Worm (Caenorhabditis elegans) whole organism, L2 larva: ENCODE results near the gene ssp-36.
"Not testable (repeated sequence)": the region's sequence is repeated elsewhere in the genome, so short reads cannot be mapped to it uniquely, and the experiment has no call there.

Source experiments
- R02D3.7 ChIP-seq: fragments of 150-350 bp; optimal IDR thresholded peaks from 2 replicates; lab custom pipeline; 2014; ENCODE audit warnings: missing biosample characterization, missing genetic modification characterization
- ceh-82 ChIP-seq: fragments of 150-350 bp; optimal IDR thresholded peaks from 2 replicates; lab custom pipeline; 2014; ENCODE audit warnings: missing biosample characterization, missing genetic modification characterization
- egl-27 ChIP-seq: sonication (generic microtip); optimal IDR thresholded peaks from 3 replicates; lab custom pipeline; 2017; ENCODE audit warnings: missing biosample characterization, missing genetic modification reagents, missing genetic modification characterization
- elt-1 ChIP-seq: fragments of 150-350 bp; optimal IDR thresholded peaks from 2 replicates; lab custom pipeline; 2014; ENCODE audit warnings: missing biosample characterization, missing genetic modification characterization
- elt-3 ChIP-seq: sonication (generic microtip); optimal IDR thresholded peaks from 2 replicates; lab custom pipeline; 2017; ENCODE audit warnings: missing biosample characterization, missing genetic modification characterization
- nhr-10 ChIP-seq: sonication (generic microtip); optimal IDR thresholded peaks from 2 replicates; lab custom pipeline; 2017; ENCODE audit warnings: missing biosample characterization, missing genetic modification characterization
- nhr-11 ChIP-seq: fragments of 150-350 bp; optimal IDR thresholded peaks from 2 replicates; lab custom pipeline; 2014; ENCODE audit warnings: missing biosample characterization, missing genetic modification characterization
- unc-39 ChIP-seq: fragments of 150-350 bp; optimal IDR thresholded peaks from 2 replicates; lab custom pipeline; 2014; ENCODE audit warnings: missing biosample characterization, missing genetic modification characterization
- unc-62 ChIP-seq: fragments of 150-350 bp; optimal IDR thresholded peaks from 2 replicates; lab custom pipeline; 2014; ENCODE audit warnings: missing biosample characterization, missing genetic modification reagents, missing genetic modification characterization
- ztf-11 ChIP-seq: sonication (generic microtip); optimal IDR thresholded peaks from 2 replicates; lab custom pipeline; 2017; ENCODE audit warnings: missing biosample characterization, missing genetic modification characterization

ce11 chrIV:9767054-9767453 is 904 bp upstream of the ssp-36 start, which contains the start of gene msp-79:
- TF ChIP-seq ztf-11; unc-39 (tag; lab: Kevin White, UChicago); unc-62 (GFP tag; lab: Kevin White, UChicago); elt-1 (tag; lab: Kevin White, UChicago); R02D3.7 (tag; lab: Kevin White, UChicago); egl-27; nhr-11; elt-3 (tag; lab: Kevin White, UChicago); nhr-10 (tag; lab: Kevin White, UChicago); ceh-82 (tag; lab: Kevin White, UChicago): not testable (repeated sequence)
